Fruit fly (Drosophila melanogaster) whole organism, embryonic: ENCODE data around the gene hop.

ENCODE experiments used
- Antp ChIP-seq: fragments of 200-800 bp; sonication (Bioruptor generic); optimal IDR thresholded peaks from 3 replicates; lab custom pipeline; 2016; ENCODE audit warnings: missing biosample characterization, missing genetic modification characterization
- B-H1 ChIP-seq: fragments of 200-800 bp; sonication (Bioruptor generic); IDR thresholded peaks from 3 replicates; pipeline ENCODE4 v1.3.6; 2022; ENCODE audit warnings: missing biosample characterization, missing genetic modification characterization
- B-H2 ChIP-seq: fragments of 200-800 bp; sonication (Bioruptor generic); optimal IDR thresholded peaks from 2 replicates; lab custom pipeline; 2018; ENCODE audit warnings: missing biosample characterization, mild to moderate bottlenecking, missing genetic modification characterization
- CG10209 ChIP-seq: fragments of 200-800 bp; sonication (Bioruptor generic); optimal IDR thresholded peaks from 3 replicates; lab custom pipeline; 2017; ENCODE audit warnings: missing biosample characterization, mild to moderate bottlenecking, missing genetic modification characterization, missing genetic modification reagents
- CG10979 ChIP-seq: fragments of 200-800 bp; sonication (Bioruptor generic); optimal IDR thresholded peaks from 2 replicates; lab custom pipeline; 2018; ENCODE audit warnings: missing biosample characterization, mild to moderate bottlenecking, missing genetic modification characterization, moderate library complexity
- CG12391 ChIP-seq: fragments of 200-800 bp; sonication (Bioruptor generic); optimal IDR thresholded peaks from 3 replicates; lab custom pipeline; 2018; ENCODE audit warnings: missing biosample characterization, mild to moderate bottlenecking, missing genetic modification characterization, moderate library complexity
- CG13287 ChIP-seq: fragments of 200-800 bp; sonication (Bioruptor generic); IDR thresholded peaks from 2 replicates; pipeline ENCODE4 v1.3.6; 2022; ENCODE audit warnings: missing biosample characterization, missing genetic modification characterization; ENCODE audit not compliant: partially characterized antibody
- CG13424 ChIP-seq: fragments of 200-800 bp; sonication (Bioruptor generic); optimal IDR thresholded peaks from 2 replicates; lab custom pipeline; 2019; ENCODE audit warnings: missing biosample characterization, mild to moderate bottlenecking, missing genetic modification characterization, moderate library complexity
- CG14014 ChIP-seq: fragments of 200-800 bp; sonication (Bioruptor generic); IDR thresholded peaks from 2 replicates; pipeline ENCODE4 v1.3.6; 2022; ENCODE audit warnings: missing biosample characterization, missing genetic modification characterization
- CG1602 ChIP-seq: fragments of 200-800 bp; sonication (Bioruptor generic); optimal IDR thresholded peaks from 3 replicates; lab custom pipeline; 2016; ENCODE audit warnings: missing biosample characterization, missing genetic modification characterization
- CG16813 ChIP-seq: fragments of 200-800 bp; sonication (Bioruptor generic); IDR thresholded peaks from 3 replicates; pipeline ENCODE4 v1.3.6; 2022; ENCODE audit warnings: missing biosample characterization, missing genetic modification characterization; ENCODE audit not compliant: partially characterized antibody
- CG17328 ChIP-seq: fragments of 200-800 bp; sonication (Bioruptor generic); IDR thresholded peaks from 2 replicates; pipeline ENCODE4 v1.3.6; 2022; ENCODE audit warnings: missing biosample characterization, missing genetic modification characterization
- CG17829 ChIP-seq: fragments of 200-800 bp; optimal IDR thresholded peaks from 2 replicates; lab custom pipeline; 2019; ENCODE audit warnings: missing biosample characterization, mild to moderate bottlenecking, missing genetic modification characterization, moderate library complexity
- CG1832 ChIP-seq: fragments of 200-800 bp; sonication (Bioruptor generic); optimal IDR thresholded peaks from 2 replicates; lab custom pipeline; 2017; ENCODE audit warnings: missing biosample characterization, mild to moderate bottlenecking, missing genetic modification characterization, inconsistent platforms
- CG18599 ChIP-seq: fragments of 200-800 bp; sonication (Bioruptor generic); optimal IDR thresholded peaks from 3 replicates; lab custom pipeline; 2017; ENCODE audit warnings: missing biosample characterization, missing genetic modification characterization, mild to moderate bottlenecking, moderate library complexity, missing genetic modification reagents
- CG31441 ChIP-seq: fragments of 200-800 bp; sonication (Bioruptor generic); IDR thresholded peaks from 2 replicates; pipeline ENCODE4 v1.3.6; 2022; ENCODE audit warnings: missing biosample characterization, missing genetic modification characterization
- CG8765 ChIP-seq: fragments of 200-800 bp; sonication (Bioruptor generic); IDR thresholded peaks from 2 replicates; pipeline ENCODE4 v1.3.6; 2022; ENCODE audit warnings: missing biosample characterization, missing genetic modification characterization
- CG9932 ChIP-seq: fragments of 200-800 bp; sonication (Bioruptor generic); IDR thresholded peaks from 2 replicates; pipeline ENCODE4 v1.3.6; 2022; ENCODE audit warnings: missing biosample characterization, missing genetic modification characterization
- Camta ChIP-seq: fragments of 200-800 bp; sonication (Bioruptor generic); optimal IDR thresholded peaks from 2 replicates; lab custom pipeline; 2016; ENCODE audit warnings: missing biosample characterization, missing genetic modification characterization
- CkIIα-i1 ChIP-seq: fragments of 200-800 bp; sonication (Bioruptor generic); IDR thresholded peaks from 2 replicates; pipeline ENCODE4 v1.3.6; 2022; ENCODE audit warnings: missing biosample characterization, missing genetic modification characterization
- Deaf1 ChIP-seq: fragments of 200-800 bp; optimal IDR thresholded peaks from 3 replicates; lab custom pipeline; 2019; ENCODE audit warnings: missing biosample characterization, mild to moderate bottlenecking, missing genetic modification characterization, moderate library complexity
- Fer2 ChIP-seq: fragments of 200-800 bp; sonication (Bioruptor generic); optimal IDR thresholded peaks from 2 replicates; lab custom pipeline; 2018; ENCODE audit warnings: missing biosample characterization, mild to moderate bottlenecking, missing genetic modification characterization, moderate library complexity
- Gsc ChIP-seq: fragments of 200-800 bp; sonication (Bioruptor generic); IDR thresholded peaks from 2 replicates; pipeline ENCODE4 v1.3.6; 2022; ENCODE audit warnings: missing biosample characterization, missing genetic modification characterization
- HmgD ChIP-seq: fragments of 200-800 bp; sonication (Bioruptor generic); optimal IDR thresholded peaks from 3 replicates; lab custom pipeline; 2016; ENCODE audit warnings: missing biosample characterization, missing genetic modification characterization
- Meics ChIP-seq: fragments of 200-800 bp; sonication (Bioruptor generic); optimal IDR thresholded peaks from 2 replicates; lab custom pipeline; 2017; ENCODE audit warnings: missing biosample characterization, mild to moderate bottlenecking, missing genetic modification characterization
- Nf-YB ChIP-seq: fragments of 200-800 bp; sonication (Bioruptor generic); optimal IDR thresholded peaks from 3 replicates; lab custom pipeline; 2019; ENCODE audit warnings: missing biosample characterization, mild to moderate bottlenecking, missing genetic modification characterization, moderate library complexity
- Poxn ChIP-seq: fragments of 200-800 bp; sonication (Bioruptor generic); IDR thresholded peaks from 2 replicates; pipeline ENCODE4 v1.3.6; 2022; ENCODE audit warnings: missing biosample characterization, missing genetic modification characterization
- Rx ChIP-seq: fragments of 200-800 bp; sonication (Bioruptor generic); IDR thresholded peaks from 2 replicates; pipeline ENCODE4 v1.3.6; 2022; ENCODE audit warnings: missing biosample characterization, missing genetic modification characterization
- Taf1 ChIP-seq: fragments of 200-800 bp; sonication (Bioruptor generic); IDR thresholded peaks from 2 replicates; pipeline ENCODE4 v1.3.6; 2022; ENCODE audit warnings: missing biosample characterization, missing genetic modification characterization
- ab ChIP-seq: fragments of 200-800 bp; sonication (Bioruptor generic); optimal IDR thresholded peaks from 2 replicates; lab custom pipeline; 2016; ENCODE audit warnings: missing biosample characterization, missing genetic modification characterization
- ap ChIP-seq: fragments of 200-800 bp; sonication (Bioruptor generic); IDR thresholded peaks from 2 replicates; pipeline ENCODE4 v1.3.6; 2022; ENCODE audit warnings: missing biosample characterization, missing genetic modification characterization
- bab2 ChIP-seq: fragments of 200-800 bp; sonication (Bioruptor generic); optimal IDR thresholded peaks from 2 replicates; lab custom pipeline; 2016; ENCODE audit warnings: missing biosample characterization, missing genetic modification characterization
- bcd ChIP-seq: fragments of 200-800 bp; sonication (Bioruptor generic); optimal IDR thresholded peaks from 2 replicates; lab custom pipeline; 2017; ENCODE audit warnings: missing biosample characterization, mild to moderate bottlenecking, missing genetic modification characterization
- cad ChIP-seq: fragments of >200 bp; optimal IDR thresholded peaks from 2 replicates; lab custom pipeline; 2017; ENCODE audit warnings: missing biosample characterization, missing genetic modification characterization
- cg ChIP-seq: fragments of 200-800 bp; sonication (Bioruptor generic); optimal IDR thresholded peaks from 3 replicates; lab custom pipeline; 2019; ENCODE audit warnings: missing biosample characterization, mild to moderate bottlenecking, missing genetic modification characterization, moderate library complexity
- chm ChIP-seq: fragments of 200-800 bp; sonication (Bioruptor generic); IDR thresholded peaks from 2 replicates; pipeline ENCODE4 v1.3.6; 2022; ENCODE audit warnings: missing biosample characterization, missing genetic modification characterization
- da ChIP-seq: fragments of 200-800 bp; sonication (Bioruptor generic); optimal IDR thresholded peaks from 2 replicates; lab custom pipeline; 2016; ENCODE audit warnings: missing biosample characterization, missing genetic modification characterization
- dysf ChIP-seq: fragments of 200-800 bp; sonication (Bioruptor generic); IDR thresholded peaks from 3 replicates; pipeline ENCODE4 v1.3.6; 2022; ENCODE audit warnings: missing biosample characterization, missing genetic modification characterization
- maf-S ChIP-seq: fragments of 200-800 bp; sonication (Bioruptor generic); optimal IDR thresholded peaks from 2 replicates; lab custom pipeline; 2016; ENCODE audit warnings: missing biosample characterization, missing genetic modification characterization
- mam ChIP-seq: fragments of 200-800 bp; sonication (Bioruptor generic); optimal IDR thresholded peaks from 3 replicates; lab custom pipeline; 2016; ENCODE audit warnings: missing biosample characterization, missing genetic modification characterization
- odd ChIP-seq: fragments of 200-800 bp; sonication (Bioruptor generic); optimal IDR thresholded peaks from 2 replicates; lab custom pipeline; 2017; ENCODE audit warnings: missing biosample characterization, mild to moderate bottlenecking, missing genetic modification characterization
- pho ChIP-seq: fragments of 200-800 bp; sonication (Bioruptor generic); optimal IDR thresholded peaks from 2 replicates; lab custom pipeline; 2016; ENCODE audit warnings: missing biosample characterization, missing genetic modification characterization
- phol ChIP-seq: fragments of 200-800 bp; sonication (Bioruptor generic); optimal IDR thresholded peaks from 3 replicates; lab custom pipeline; 2018; ENCODE audit warnings: missing biosample characterization, mild to moderate bottlenecking, missing genetic modification characterization, moderate library complexity
- pnt ChIP-seq: fragments of 200-800 bp; sonication (Bioruptor generic); optimal IDR thresholded peaks from 3 replicates; lab custom pipeline; 2016; ENCODE audit warnings: missing biosample characterization, missing genetic modification characterization
- ranshi ChIP-seq: fragments of 200-800 bp; sonication (Bioruptor generic); IDR thresholded peaks from 2 replicates; pipeline ENCODE4 v1.3.6; 2022; ENCODE audit warnings: missing biosample characterization, missing genetic modification characterization
- sens ChIP-seq: fragments of 200-800 bp; sonication (Bioruptor generic); peaks from one replicate; lab custom pipeline; 2016; ENCODE audit warnings: missing biosample characterization, missing genetic modification characterization
- sima ChIP-seq: fragments of 200-800 bp; sonication (Bioruptor generic); optimal IDR thresholded peaks from 2 replicates; lab custom pipeline; 2016; ENCODE audit warnings: missing biosample characterization, missing genetic modification characterization
- slp2 ChIP-seq: fragments of 200-800 bp; sonication (Bioruptor generic); optimal IDR thresholded peaks from 2 replicates; lab custom pipeline; 2016; ENCODE audit warnings: missing biosample characterization, missing genetic modification characterization
- sqz ChIP-seq: fragments of 200-800 bp; sonication (Bioruptor generic); optimal IDR thresholded peaks from 3 replicates; lab custom pipeline; 2018; ENCODE audit warnings: missing biosample characterization, mild to moderate bottlenecking, missing genetic modification characterization
- ssp ChIP-seq: fragments of 200-800 bp; sonication (Bioruptor generic); IDR thresholded peaks from 2 replicates; pipeline ENCODE4 v1.3.6; 2022; ENCODE audit warnings: missing biosample characterization, missing genetic modification characterization
- trh ChIP-seq: fragments of 200-800 bp; sonication (Bioruptor generic); optimal IDR thresholded peaks from 2 replicates; lab custom pipeline; 2016; ENCODE audit warnings: missing biosample characterization, missing genetic modification characterization
- unc-4 ChIP-seq: fragments of 200-800 bp; sonication (Bioruptor generic); IDR thresholded peaks from 2 replicates; pipeline ENCODE4 v1.3.6; 2022; ENCODE audit warnings: missing biosample characterization, missing genetic modification characterization; ENCODE audit not compliant: partially characterized antibody
- zf30C ChIP-seq: fragments of 200-800 bp; sonication (Bioruptor generic); optimal IDR thresholded peaks from 3 replicates; lab custom pipeline; 2018; ENCODE audit warnings: missing biosample characterization, mild to moderate bottlenecking, missing genetic modification characterization

hop gene

DNA sequence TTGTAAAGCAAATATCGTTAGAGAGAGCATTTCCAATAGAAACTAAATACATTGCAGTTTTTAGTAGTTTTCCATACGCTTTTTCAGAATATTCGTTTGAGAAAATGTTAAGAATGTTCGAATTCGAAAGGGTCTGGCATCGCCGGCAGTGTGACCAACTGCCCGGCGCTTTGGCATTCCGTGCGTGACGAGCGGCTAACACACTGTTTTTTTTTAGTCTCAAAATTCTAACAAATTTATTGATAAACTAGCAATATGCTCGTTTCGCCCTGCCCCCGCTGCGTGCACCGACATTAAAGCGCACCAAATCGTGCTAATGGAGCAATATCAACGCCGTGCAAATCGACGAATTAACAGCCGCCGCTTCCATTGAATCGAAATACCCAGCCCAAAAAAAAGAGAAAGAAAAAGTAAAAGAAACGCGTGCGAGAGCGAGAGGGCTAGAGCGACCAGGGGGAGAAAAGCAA, 12.2 kb downstream of the hop start, which contains the start of gene dsh (continued):
- TF ChIP-seq slp2 (GFP tag; lab: Kevin White, UChicago), result no peak
- TF ChIP-seq CG17829, result no peak
- no peak for TF ChIP-seq ranshi (GFP tag; lab: Robert Waterston, UW)
- no peak for TF ChIP-seq trh (GFP tag; lab: Kevin White, UChicago)
- no peak for TF ChIP-seq Deaf1 (tag; lab: Kevin White, UChicago)
- no peak for TF ChIP-seq Meics (GFP tag; lab: Kevin White, UChicago)
- no peak for TF ChIP-seq ab
- no peak for TF ChIP-seq mam
- TF ChIP-seq Poxn (GFP tag; lab: Robert Waterston, UW), result no peak
- no peak for TF ChIP-seq Rx (GFP tag; lab: Robert Waterston, UW)
- TF ChIP-seq dysf (GFP tag; lab: Robert Waterston, UW), result no peak
- no peak for TF ChIP-seq Nf-YB (GFP tag; lab: Kevin White, UChicago)
- TF ChIP-seq sima (GFP tag; lab: Kevin White, UChicago), result no peak
- no peak for TF ChIP-seq maf-S (GFP tag; lab: Kevin White, UChicago)
- TF ChIP-seq B-H2 (GFP tag; lab: Kevin White, UChicago), result no peak
- no peak for TF ChIP-seq pho (GFP tag; lab: Kevin White, UChicago)
- peak; percentile 37 for TF ChIP-seq Antp
- TF ChIP-seq cad (GFP tag; lab: Kevin White, UChicago), result no peak
- no peak for TF ChIP-seq odd (GFP tag; lab: Kevin White, UChicago)
- no peak for TF ChIP-seq CG31441
- peak; percentile 60 for TF ChIP-seq unc-4
- no peak for TF ChIP-seq pnt (GFP tag; lab: Kevin White, UChicago)
- no peak for TF ChIP-seq bab2 (GFP tag; lab: Kevin White, UChicago)
- no peak for TF ChIP-seq HmgD (GFP tag; lab: Kevin White, UChicago)
- no peak for TF ChIP-seq zf30C (GFP tag; lab: Kevin White, UChicago)
- TF ChIP-seq CG1832 (GFP tag; lab: Kevin White, UChicago), result peak; percentile 73
- TF ChIP-seq bcd (GFP tag; lab: Kevin White, UChicago), result no peak
- peak; percentile 68 for TF ChIP-seq CG13287
- no peak for TF ChIP-seq CG12391
- TF ChIP-seq B-H1 (GFP tag; lab: Robert Waterston, UW), result no peak
- no peak for TF ChIP-seq CG1602 (GFP tag; lab: Kevin White, UChicago)
- no peak for TF ChIP-seq ssp
- peak; percentile 45; the same call in 2 of the 3 replicates for TF ChIP-seq CG16813
- peak; percentile 86 for TF ChIP-seq sens
- peak; percentile 82 for TF ChIP-seq sqz
- TF ChIP-seq cg, result no peak
- no peak for TF ChIP-seq CG14014 (GFP tag; lab: Robert Waterston, UW)
- TF ChIP-seq Fer2 (tag; lab: Kevin White, UChicago), result no peak
- no peak for TF ChIP-seq CG10209 (GFP tag; lab: Kevin White, UChicago)
- no peak for TF ChIP-seq ap
- no peak for TF ChIP-seq da (GFP tag; lab: Kevin White, UChicago)
- TF ChIP-seq Gsc (GFP tag; lab: Robert Waterston, UW), result no peak
- no peak for TF ChIP-seq Taf1
- no peak for TF ChIP-seq CG18599 (GFP tag; lab: Kevin White, UChicago)
- TF ChIP-seq CG8765 (GFP tag; lab: Robert Waterston, UW), result no peak
- no peak for TF ChIP-seq chm
- no peak for TF ChIP-seq Camta
- 0 out of 2 replicates have a peak, but pooled peaks have one; percentile 22 for TF ChIP-seq CG9932
- no peak for TF ChIP-seq CG10979 (tag; lab: Kevin White, UChicago)
- no peak for TF ChIP-seq CkIIα-i1 (GFP tag; lab: Robert Waterston, UW)
- peak; percentile 3 for TF ChIP-seq phol (tag; lab: Kevin White, UChicago)
- TF ChIP-seq CG17328 (GFP tag; lab: Robert Waterston, UW), result no peak
- no peak for TF ChIP-seq CG13424 (tag; lab: Kevin White, UChicago)
